Fruit fly (Drosophila melanogaster) whole organism, prepupa: ENCODE data around the gene CG3355.

Experiments
- Blimp-1 ChIP-seq: fragments of 200-800 bp; sonication (Bioruptor generic); optimal IDR thresholded peaks from 3 replicates; lab custom pipeline; 2017; ENCODE audit warnings: missing biosample characterization, missing genetic modification characterization, mild to moderate bottlenecking, moderate library complexity, missing genetic modification reagents
- CG3032 ChIP-seq: fragments of 200-800 bp; optimal IDR thresholded peaks from 2 replicates; lab custom pipeline; 2019; ENCODE audit warnings: missing biosample characterization, mild to moderate bottlenecking, missing genetic modification characterization, moderate library complexity
- CG6854 ChIP-seq: fragments of 200-800 bp; sonication (Bioruptor generic); optimal IDR thresholded peaks from 2 replicates; lab custom pipeline; 2017; ENCODE audit warnings: missing biosample characterization, mild to moderate bottlenecking, missing genetic modification characterization
- Lpt ChIP-seq: fragments of 200-800 bp; sonication (Bioruptor generic); optimal IDR thresholded peaks from 3 replicates; lab custom pipeline; 2016; ENCODE audit warnings: missing biosample characterization, missing genetic modification characterization
- net ChIP-seq: fragments of 200-800 bp; sonication (Bioruptor generic); optimal IDR thresholded peaks from 3 replicates; lab custom pipeline; 2016; ENCODE audit warnings: missing biosample characterization, missing genetic modification characterization

- no peak for TF ChIP-seq Lpt
- no peak for TF ChIP-seq Blimp-1
- no peak for TF ChIP-seq net (GFP tag; lab: Kevin White, UChicago)
- no peak for TF ChIP-seq CG3032 (tag; lab: Kevin White, UChicago)
- no peak for TF ChIP-seq CG6854 (GFP tag; lab: Kevin White, UChicago)
Observed at dm6 chr2L:4646751-4647150, 4.5 kb upstream of the CG3355 start, which contains the start of gene CG43798.
